Fruit fly (Drosophila melanogaster) whole organism, pupa: ENCODE data around the gene mura.

Experiments
- CG10348 ChIP-seq: fragments of 200-800 bp; sonication (Bioruptor generic); IDR thresholded peaks from 2 replicates; pipeline ENCODE4 v1.3.6; 2022; ENCODE audit warnings: missing biosample characterization, missing genetic modification characterization
- CG12605 ChIP-seq: fragments of 200-800 bp; sonication (Bioruptor generic); IDR thresholded peaks from 2 replicates; pipeline ENCODE4 v1.3.6; 2022; ENCODE audit warnings: missing biosample characterization, missing genetic modification characterization
- CG13204 ChIP-seq: fragments of 200-800 bp; sonication (Bioruptor generic); optimal IDR thresholded peaks from 2 replicates; lab custom pipeline; 2018; ENCODE audit warnings: missing biosample characterization, mild to moderate bottlenecking, missing genetic modification characterization, moderate library complexity
- CG15710 ChIP-seq: fragments of 200-800 bp; sonication (Bioruptor generic); optimal IDR thresholded peaks from 2 replicates; lab custom pipeline; 2018; ENCODE audit warnings: missing biosample characterization, mild to moderate bottlenecking, missing genetic modification characterization, moderate library complexity
- CG17806 ChIP-seq: fragments of 200-800 bp; sonication (Bioruptor generic); optimal IDR thresholded peaks from 2 replicates; lab custom pipeline; 2018; ENCODE audit warnings: missing biosample characterization, mild to moderate bottlenecking, missing genetic modification characterization, moderate library complexity
- CG34367 ChIP-seq: fragments of 200-800 bp; sonication (Bioruptor generic); optimal IDR thresholded peaks from 2 replicates; lab custom pipeline; 2018; ENCODE audit warnings: missing biosample characterization, mild to moderate bottlenecking, missing genetic modification characterization
- CG4496 ChIP-seq: fragments of 200-800 bp; sonication (Bioruptor generic); IDR thresholded peaks from 3 replicates; pipeline ENCODE4 v1.3.6; 2022; ENCODE audit warnings: missing biosample characterization, missing genetic modification characterization
- CG9948 ChIP-seq: fragments of 200-800 bp; sonication (Bioruptor generic); optimal IDR thresholded peaks from 2 replicates; lab custom pipeline; 2018; ENCODE audit warnings: missing biosample characterization, mild to moderate bottlenecking, missing genetic modification characterization, moderate library complexity
- EcR ChIP-seq: fragments of 200-800 bp; sonication (Bioruptor generic); optimal IDR thresholded peaks from 3 replicates; lab custom pipeline; 2019; ENCODE audit warnings: missing biosample characterization, missing genetic modification characterization, mild to moderate bottlenecking, moderate library complexity, missing genetic modification reagents
- Ets98B ChIP-seq: fragments of 200-800 bp; sonication (Bioruptor generic); IDR thresholded peaks from 2 replicates; pipeline ENCODE4 v1.3.6; 2022; ENCODE audit warnings: missing biosample characterization, missing genetic modification characterization
- Pif1A ChIP-seq: fragments of 200-800 bp; sonication (Bioruptor generic); optimal IDR thresholded peaks from 3 replicates; lab custom pipeline; 2016; ENCODE audit warnings: missing biosample characterization, missing genetic modification characterization
- fd96Ca ChIP-seq: fragments of 200-800 bp; sonication (Bioruptor generic); IDR thresholded peaks from 3 replicates; pipeline ENCODE4 v1.3.6; 2022; ENCODE audit warnings: missing biosample characterization, missing genetic modification characterization
- rn ChIP-seq: fragments of 200-800 bp; sonication (Bioruptor generic); IDR thresholded peaks from 2 replicates; pipeline ENCODE4 v1.3.6; 2022; ENCODE audit warnings: missing biosample characterization, missing genetic modification characterization

DNA sequence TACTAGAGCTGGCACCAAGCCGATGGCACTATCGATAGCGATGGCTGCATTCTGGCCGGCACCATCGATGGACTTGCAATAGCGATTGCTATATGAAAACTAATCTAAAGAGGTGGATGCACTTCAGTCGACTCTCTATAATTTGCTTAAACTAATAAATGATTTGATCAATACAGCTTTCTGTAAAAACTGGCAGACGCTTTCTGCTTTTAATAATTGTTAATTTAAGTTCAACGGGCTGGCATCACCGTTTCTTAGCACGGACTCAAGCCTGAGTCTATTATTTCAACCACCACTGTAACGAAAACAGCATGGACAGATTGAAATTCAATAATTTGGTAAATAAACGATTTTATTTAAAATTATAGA lies 38.6 kb downstream of the mura start, which contains the start of the genes Ras85D and Rlb1:
- TF ChIP-seq Ets98B (GFP tag; lab: Robert Waterston, UW) (no peak), CG13204 (GFP tag; lab: Kevin White, UChicago) (no peak), CG10348 (no peak), EcR (no peak), fd96Ca (no peak), CG12605 (no peak), rn (no peak), CG17806 (tag; lab: Kevin White, UChicago) (peak; percentile 19), CG4496 (GFP tag; lab: Robert Waterston, UW) (no peak), Pif1A (GFP tag; lab: Kevin White, UChicago) (no peak), CG15710 (tag; lab: Kevin White, UChicago) (peak; percentile 34), CG9948 (tag; lab: Kevin White, UChicago) (peak; percentile 9), CG34367 (tag; lab: Kevin White, UChicago) (no peak)
